Worm (Caenorhabditis elegans) whole organism, L1 larva: Measurements from ENCODE around the gene msra-1.

Experiments
- aha-1 ChIP-seq: fragments of 150-350 bp; optimal IDR thresholded peaks from 2 replicates; lab custom pipeline; 2014; ENCODE audit warnings: missing biosample characterization, missing genetic modification characterization
- ceh-82 ChIP-seq, 3 experiments: fragments of 150-350 bp in 1 of 3; sonication (generic microtip) in 2 of 3; optimal IDR thresholded peaks; 2 replicates each; lab custom pipeline; 2014 to 2017; ENCODE audit warnings: missing biosample characterization in 3 of 3, missing genetic modification characterization in 3 of 3
- lsy-2 ChIP-seq, 2 experiments: fragments of 150-350 bp; optimal IDR thresholded peaks; 2 replicates each; lab custom pipeline; 2014; ENCODE audit warnings: missing biosample characterization in 2 of 2, missing genetic modification characterization in 2 of 2
- nhr-12 ChIP-seq: sonication (generic microtip); optimal IDR thresholded peaks from 2 replicates; lab custom pipeline; 2017; ENCODE audit warnings: missing biosample characterization, missing genetic modification characterization
- nhr-237 ChIP-seq: fragments of 150-350 bp; optimal IDR thresholded peaks from 2 replicates; lab custom pipeline; 2014; ENCODE audit warnings: missing biosample characterization, missing genetic modification characterization
- nhr-28 ChIP-seq: fragments of 150-350 bp; optimal IDR thresholded peaks from 2 replicates; lab custom pipeline; 2014; ENCODE audit warnings: missing biosample characterization, missing genetic modification characterization
- nhr-77 ChIP-seq: fragments of 150-350 bp; optimal IDR thresholded peaks from 2 replicates; lab custom pipeline; 2014; ENCODE audit warnings: missing biosample characterization, missing genetic modification characterization
- tlp-1 ChIP-seq: fragments of 150-350 bp; optimal IDR thresholded peaks from 2 replicates; lab custom pipeline; 2014; ENCODE audit warnings: missing biosample characterization, missing genetic modification characterization

ce11 chrII:7393922-7394689 is 30.3 kb upstream of the msra-1 start:
- TF ChIP-seq nhr-237 (no peak), nhr-77 (tag; lab: Kevin White, UChicago) (no peak), ceh-82 (tag; optimal IDR thresholded peaks at IDR 0.05; lab: Kevin White, UChicago) (no peak), nhr-12 (tag; lab: Kevin White, UChicago) (no peak), tlp-1 (tag; lab: Kevin White, UChicago) (no peak), aha-1 (tag; lab: Kevin White, UChicago) (no peak), nhr-28 (tag; lab: Kevin White, UChicago) (no peak), lsy-2 (tag; optimal IDR thresholded peaks at IDR 0.05; lab: Kevin White, UChicago) (no peak)
